Worm (Caenorhabditis elegans): ENCODE data around the gene C48D5.3.

ce11 chrIII:3534185-3534584 is 47.4 kb downstream of the C48D5.3 start:
- TF ChIP-seq jun-1 (tag; optimal IDR thresholded peaks at IDR 0.05) (no peak), nhr-12 (tag; optimal IDR thresholded peaks at IDR 0.05) (no peak), R02D3.7 (tag; optimal IDR thresholded peaks at IDR 0.05) (no peak), ama-1 (optimal IDR thresholded peaks at IDR 0.05) (no peak), pqm-1 (tag; optimal IDR thresholded peaks at IDR 0.05) (no peak)

Measured in whole organism, L3 larva.